Worm (Caenorhabditis elegans) whole organism, young adult: Measurements from ENCODE around the gene spe-45.

ENCODE experiments used
- C06A6.2 ChIP-seq: fragments of 200-800 bp; sonication (Bioruptor generic); conservative IDR thresholded peaks from 2 replicates; pipeline ENCODE4 v1.3.6; 2022; ENCODE audit warnings: missing genetic modification characterization, missing compliant biosample characterization
- hlh-12 ChIP-seq: sonication (generic microtip); optimal IDR thresholded peaks from 2 replicates; lab custom pipeline; 2016; ENCODE audit warnings: missing genetic modification characterization, missing compliant biosample characterization
- nhr-90 ChIP-seq: sonication (generic microtip); optimal IDR thresholded peaks from 2 replicates; lab custom pipeline; 2016; ENCODE audit warnings: missing genotype, mild to moderate bottlenecking, missing genetic modification characterization, missing compliant biosample characterization

ce11 chrIV:12349639-12350038 is 40.3 kb downstream of the spe-45 start, which contains the start of gene best-22:
- TF ChIP-seq hlh-12 (no peak), C06A6.2 (no peak), nhr-90 (tag; lab: Kevin White, UChicago) (no peak)
